Fruit fly (Drosophila melanogaster) whole organism, embryonic: ENCODE measurements around the gene CG4701.

Experiments
- Abd-B ChIP-seq: fragments of 200-800 bp; sonication (Bioruptor generic); optimal IDR thresholded peaks from 2 replicates; lab custom pipeline; 2018; ENCODE audit warnings: missing biosample characterization, mild to moderate bottlenecking, missing genetic modification characterization, moderate library complexity
- CG10462 ChIP-seq: fragments of 200-800 bp; sonication (Bioruptor generic); optimal IDR thresholded peaks from 2 replicates; lab custom pipeline; 2016; ENCODE audit warnings: missing biosample characterization, missing genetic modification characterization
- CG17186 ChIP-seq: fragments of 200-800 bp; sonication (Bioruptor generic); optimal IDR thresholded peaks from 3 replicates; lab custom pipeline; 2017; ENCODE audit warnings: missing biosample characterization, missing genetic modification reagents, missing genetic modification characterization
- CG2712 ChIP-seq: fragments of 200-800 bp; optimal IDR thresholded peaks from 3 replicates; lab custom pipeline; 2019; ENCODE audit warnings: missing biosample characterization, mild to moderate bottlenecking, missing genetic modification characterization, moderate library complexity
- CG2889 ChIP-seq: fragments of 200-800 bp; sonication (Bioruptor generic); IDR thresholded peaks from 3 replicates; pipeline ENCODE4 v1.3.6; 2022; ENCODE audit warnings: missing biosample characterization, missing genetic modification characterization
- CG32772 ChIP-seq: fragments of 200-800 bp; sonication (Bioruptor generic); IDR thresholded peaks from 2 replicates; pipeline ENCODE4 v1.3.6; 2022; ENCODE audit warnings: missing biosample characterization, missing genetic modification characterization
- CG6854 ChIP-seq: fragments of 200-800 bp; sonication (Bioruptor generic); optimal IDR thresholded peaks from 3 replicates; lab custom pipeline; 2017; ENCODE audit warnings: missing biosample characterization, mild to moderate bottlenecking, missing genetic modification characterization
- CG8924 ChIP-seq: fragments of 200-800 bp; optimal IDR thresholded peaks from 3 replicates; lab custom pipeline; 2019; ENCODE audit warnings: missing biosample characterization, mild to moderate bottlenecking, missing genetic modification characterization, moderate library complexity
- Side ChIP-seq: fragments of 200-800 bp; sonication (Bioruptor generic); optimal IDR thresholded peaks from 2 replicates; lab custom pipeline; 2016; ENCODE audit warnings: missing biosample characterization, missing genetic modification characterization
- emc ChIP-seq: fragments of 200-800 bp; sonication (Bioruptor generic); optimal IDR thresholded peaks from 2 replicates; lab custom pipeline; 2016; ENCODE audit warnings: missing biosample characterization, missing genetic modification characterization
- sqz ChIP-seq: fragments of 200-800 bp; sonication (Bioruptor generic); optimal IDR thresholded peaks from 3 replicates; lab custom pipeline; 2018; ENCODE audit warnings: missing biosample characterization, mild to moderate bottlenecking, missing genetic modification characterization

DNA sequence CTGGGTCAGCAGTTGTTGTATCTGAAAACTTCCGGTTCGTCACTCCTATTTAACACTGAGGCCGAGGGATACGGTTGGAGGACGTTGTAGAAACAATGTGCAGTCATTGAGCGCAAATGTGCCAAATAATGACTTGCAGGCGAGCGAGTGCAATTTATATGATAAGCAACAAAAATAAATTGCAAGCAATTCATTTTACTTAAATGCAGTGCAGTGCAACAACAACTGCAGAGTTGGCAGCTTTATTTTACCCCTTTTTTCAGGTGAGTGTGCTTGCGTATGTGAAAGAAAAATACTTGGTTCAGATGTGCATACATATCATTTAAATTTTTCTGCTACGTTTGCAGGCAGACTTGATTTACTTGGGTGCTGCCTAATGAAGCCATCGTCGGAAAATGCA lies 19.6 kb upstream of the CG4701 start:
- TF ChIP-seq CG32772 (no peak), CG6854 (no peak), CG10462 (GFP tag; lab: Kevin White, UChicago) (no peak), CG2889 (no peak), CG17186 (GFP tag; lab: Kevin White, UChicago) (no peak), CG2712 (no peak), emc (GFP tag; lab: Kevin White, UChicago) (no peak), CG8924 (tag; lab: Kevin White, UChicago) (no peak), Side (no peak), Abd-B (GFP tag; lab: Kevin White, UChicago) (no peak), sqz (GFP tag; lab: Kevin White, UChicago) (no peak)
